Worm (Caenorhabditis elegans) whole organism, midembryonic: Measurements from ENCODE around the gene ZC190.5.

Source experiments
- cog-1 ChIP-seq: sonication (generic microtip); optimal IDR thresholded peaks from 2 replicates; lab custom pipeline; 2016; ENCODE audit warnings: missing genetic modification characterization, missing compliant biosample characterization
- flt-1 ChIP-seq: fragments of 200-800 bp; sonication (Bioruptor generic); IDR thresholded peaks from 2 replicates; pipeline ENCODE4 v1.3.6; 2022; ENCODE audit warnings: missing genetic modification characterization, missing compliant biosample characterization
- klf-2 ChIP-seq: fragments of 200-800 bp; sonication (Bioruptor generic); conservative IDR thresholded peaks from 2 replicates; pipeline ENCODE4 v1.3.6; 2022; ENCODE audit warnings: missing genetic modification reagents, missing genetic modification characterization, missing compliant biosample characterization
- med-1 ChIP-seq: sonication (generic microtip); optimal IDR thresholded peaks from 2 replicates; lab custom pipeline; 2017; ENCODE audit warnings: missing genetic modification characterization, mild to moderate bottlenecking, missing compliant biosample characterization, antibody characterized with exemption, missing genetic modification reagents; ENCODE audit not compliant: insufficient read depth
- ztf-29 ChIP-seq: fragments of 200-800 bp; sonication (Bioruptor generic); IDR thresholded peaks from 2 replicates; pipeline ENCODE4 v1.3.6; 2022; ENCODE audit warnings: missing genetic modification reagents, missing genetic modification characterization, missing compliant biosample characterization

DNA sequence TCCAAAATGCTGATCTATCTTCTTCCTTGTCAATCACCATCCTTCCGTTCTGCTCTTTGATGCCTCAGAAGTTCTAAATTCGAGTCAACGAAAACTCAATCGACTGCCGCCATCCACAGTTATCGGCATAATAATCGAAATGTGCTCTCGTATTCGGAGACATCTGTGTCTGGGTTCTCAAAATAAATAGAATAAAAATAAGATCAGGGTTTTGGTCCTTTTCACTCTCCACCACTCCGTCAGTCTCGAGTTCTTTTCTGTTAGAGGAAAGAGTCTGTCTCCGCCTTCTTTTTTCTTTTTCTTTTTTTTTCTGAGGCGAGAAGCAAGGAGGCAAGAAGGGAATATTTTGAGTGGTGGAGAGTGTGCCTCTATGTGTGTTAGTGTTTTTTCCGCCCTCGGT lies 49.6 kb downstream of the ZC190.5 start, which contains the start of gene F41E6.17:
- no peak for TF ChIP-seq cog-1 (tag; lab: Kevin White, UChicago)
- TF ChIP-seq flt-1 (GFP tag; lab: Robert Waterston, UW): no peak
- no peak for TF ChIP-seq med-1 (GFP tag; lab: Kevin White, UChicago)
- no peak for TF ChIP-seq klf-2 (GFP tag; lab: Robert Waterston, UW)
- TF ChIP-seq ztf-29 (GFP tag; lab: Robert Waterston, UW): no peak
